Fruit fly (Drosophila melanogaster) Kc167 (cell line): ENCODE measurements around the gene Pp1-87B.

Source experiments
- Sin3A ChIP-seq: fragments of >200 bp; optimal IDR thresholded peaks from 2 replicates; lab custom pipeline; 2018; ENCODE audit warnings: missing external identifiers
- h ChIP-seq: fragments of >200 bp; optimal IDR thresholded peaks from 3 replicates; lab custom pipeline; 2018; ENCODE audit warnings: missing external identifiers
- insv ChIP-seq: fragments of >200 bp; optimal IDR thresholded peaks from 3 replicates; lab custom pipeline; 2018; ENCODE audit warnings: missing external identifiers
- psq ChIP-seq: fragments of >200 bp; optimal IDR thresholded peaks from 2 replicates; lab custom pipeline; 2017; ENCODE audit warnings: missing external identifiers
- ttk ChIP-seq: sonication (Bioruptor generic); optimal IDR thresholded peaks from 2 replicates; lab custom pipeline; 2017; ENCODE audit warnings: missing external identifiers

dm6 chr3R:12398620-12399247 lies 27.0 kb downstream of the Pp1-87B start, which contains the start of gene Cyp9f3:
- no peak for TF ChIP-seq ttk (lab: Kevin White, UChicago)
- TF ChIP-seq Sin3A (lab: Kevin White, UChicago) = no peak
- no peak for TF ChIP-seq insv
- no peak for TF ChIP-seq psq (lab: Kevin White, UChicago)
- no peak for TF ChIP-seq h (lab: Kevin White, UChicago)
